Worm (Caenorhabditis elegans) whole organism, mixed stage, embryonic: ENCODE results near the gene Y119D3B.14.

Source experiments
- M03D4.4 ChIP-seq: sonication (generic microtip); optimal IDR thresholded peaks from 2 replicates; lab custom pipeline; 2017; ENCODE audit warnings: mild to moderate bottlenecking, missing genetic modification characterization, missing compliant biosample characterization
- bed-3 ChIP-seq: fragments of 200-800 bp; sonication (Bioruptor generic); optimal IDR thresholded peaks from 3 replicates; lab custom pipeline; 2018; ENCODE audit warnings: mild to moderate bottlenecking, missing genetic modification characterization, moderate library complexity, missing compliant biosample characterization
- blmp-1 ChIP-seq: fragments of 150-350 bp; optimal IDR thresholded peaks from 2 replicates; lab custom pipeline; 2014; ENCODE audit warnings: missing biosample characterization, missing genetic modification characterization
- ceh-39 ChIP-seq: fragments of 150-350 bp; optimal IDR thresholded peaks from 2 replicates; lab custom pipeline; 2014; ENCODE audit warnings: missing biosample characterization, missing genetic modification characterization
- ceh-43 ChIP-seq: fragments of 200-800 bp; sonication (Bioruptor generic); optimal IDR thresholded peaks from 2 replicates; lab custom pipeline; 2018; ENCODE audit warnings: mild to moderate bottlenecking, missing genetic modification characterization, moderate library complexity, missing compliant biosample characterization
- ceh-83 ChIP-seq: fragments of 200-800 bp; sonication (Bioruptor generic); optimal IDR thresholded peaks from 2 replicates; lab custom pipeline; 2018; ENCODE audit warnings: mild to moderate bottlenecking, missing genetic modification characterization, missing compliant biosample characterization
- ces-1 ChIP-seq: fragments of 150-350 bp; optimal IDR thresholded peaks from 2 replicates; lab custom pipeline; 2014; ENCODE audit warnings: missing biosample characterization, missing genetic modification reagents, missing genetic modification characterization
- cnd-1 ChIP-seq: fragments of 200-800 bp; sonication (Bioruptor generic); optimal IDR thresholded peaks from 2 replicates; lab custom pipeline; 2018; ENCODE audit warnings: mild to moderate bottlenecking, missing genetic modification characterization, missing compliant biosample characterization
- drap-1 ChIP-seq: fragments of 200-800 bp; sonication (Bioruptor generic); optimal IDR thresholded peaks from 3 replicates; lab custom pipeline; 2018; ENCODE audit warnings: mild to moderate bottlenecking, missing genetic modification characterization, missing compliant biosample characterization
- elt-1 ChIP-seq: sonication (generic microtip); optimal IDR thresholded peaks from 2 replicates; lab custom pipeline; 2017; ENCODE audit warnings: missing genetic modification characterization, mild to moderate bottlenecking, missing compliant biosample characterization, antibody characterized with exemption, moderate library complexity, borderline replicate concordance; ENCODE audit not compliant: insufficient read depth
- elt-3 ChIP-seq: fragments of 150-350 bp; optimal IDR thresholded peaks from 2 replicates; lab custom pipeline; 2014; ENCODE audit warnings: missing biosample characterization, missing genetic modification characterization
- flh-1 ChIP-seq: fragments of 200-800 bp; sonication (Bioruptor generic); optimal IDR thresholded peaks from 2 replicates; lab custom pipeline; 2018; ENCODE audit warnings: mild to moderate bottlenecking, missing genetic modification characterization, moderate library complexity, missing compliant biosample characterization
- ham-2 ChIP-seq: fragments of 200-800 bp; sonication (Bioruptor generic); optimal IDR thresholded peaks from 2 replicates; lab custom pipeline; 2018; ENCODE audit warnings: mild to moderate bottlenecking, missing genetic modification characterization, missing compliant biosample characterization
- hlh-1 ChIP-seq: fragments of 150-350 bp; optimal IDR thresholded peaks from 2 replicates; lab custom pipeline; 2014; ENCODE audit warnings: missing biosample characterization, missing genetic modification reagents, missing genetic modification characterization
- lin-13 ChIP-seq: fragments of 150-350 bp; optimal IDR thresholded peaks from 2 replicates; lab custom pipeline; 2014; ENCODE audit warnings: missing biosample characterization, missing genetic modification characterization
- lin-32 ChIP-seq: fragments of 200-800 bp; sonication (Bioruptor generic); optimal IDR thresholded peaks from 2 replicates; lab custom pipeline; 2018; ENCODE audit warnings: mild to moderate bottlenecking, missing genetic modification characterization, missing compliant biosample characterization
- lsy-2 ChIP-seq: fragments of 150-350 bp; optimal IDR thresholded peaks from 2 replicates; lab custom pipeline; 2014; ENCODE audit warnings: missing biosample characterization, missing genetic modification characterization
- mab-5 ChIP-seq: fragments of 150-350 bp; optimal IDR thresholded peaks from 2 replicates; lab custom pipeline; 2014; ENCODE audit warnings: missing biosample characterization, missing genetic modification characterization
- mep-1 ChIP-seq: fragments of 150-350 bp; optimal IDR thresholded peaks from 2 replicates; lab custom pipeline; 2017; ENCODE audit warnings: missing biosample characterization, missing genetic modification reagents, missing genetic modification characterization, inconsistent platforms
- mls-2 ChIP-seq: sonication (generic microtip); optimal IDR thresholded peaks from 2 replicates; lab custom pipeline; 2016; ENCODE audit warnings: mild to moderate bottlenecking, missing genetic modification characterization, moderate library complexity, missing compliant biosample characterization
- nhr-12 ChIP-seq: fragments of 150-350 bp; optimal IDR thresholded peaks from 2 replicates; lab custom pipeline; 2014; ENCODE audit warnings: missing biosample characterization, missing genetic modification characterization
- nhr-2 ChIP-seq: fragments of 150-350 bp; optimal IDR thresholded peaks from 2 replicates; lab custom pipeline; 2014; ENCODE audit warnings: missing biosample characterization, missing genetic modification characterization
- nhr-237 ChIP-seq: fragments of 150-350 bp; optimal IDR thresholded peaks from 2 replicates; lab custom pipeline; 2014; ENCODE audit warnings: missing biosample characterization, missing genetic modification characterization
- nhr-28 ChIP-seq: fragments of 150-350 bp; optimal IDR thresholded peaks from 2 replicates; lab custom pipeline; 2014; ENCODE audit warnings: missing biosample characterization, missing genetic modification characterization
- nhr-76 ChIP-seq: sonication (generic microtip); optimal IDR thresholded peaks from 2 replicates; lab custom pipeline; 2017; ENCODE audit warnings: missing biosample characterization, missing genetic modification characterization
- pha-4 ChIP-seq: fragments of 150-350 bp; optimal IDR thresholded peaks from 2 replicates; lab custom pipeline; 2018; ENCODE audit warnings: missing biosample characterization, missing genetic modification reagents, missing genetic modification characterization
- sem-2 ChIP-seq: fragments of 200-800 bp; sonication (Bioruptor generic); optimal IDR thresholded peaks from 2 replicates; lab custom pipeline; 2018; ENCODE audit warnings: mild to moderate bottlenecking, missing genetic modification characterization, missing compliant biosample characterization
- snpc-4 ChIP-seq: fragments of 150-350 bp; optimal IDR thresholded peaks from 2 replicates; lab custom pipeline; 2014; ENCODE audit warnings: missing biosample characterization, missing genetic modification characterization
- sptf-1 ChIP-seq: sonication (generic microtip); optimal IDR thresholded peaks from 2 replicates; lab custom pipeline; 2017; ENCODE audit warnings: mild to moderate bottlenecking, missing genetic modification characterization, moderate library complexity, missing compliant biosample characterization
- tbx-8 ChIP-seq: fragments of 200-800 bp; sonication (Bioruptor generic); optimal IDR thresholded peaks from 2 replicates; lab custom pipeline; 2018; ENCODE audit warnings: mild to moderate bottlenecking, missing genetic modification characterization, moderate library complexity, missing compliant biosample characterization
- unc-120 ChIP-seq: sonication (generic microtip); optimal IDR thresholded peaks from 2 replicates; lab custom pipeline; 2017; ENCODE audit warnings: missing genetic modification characterization, missing compliant biosample characterization; ENCODE audit not compliant: poor library complexity, severe bottlenecking
- unc-39 ChIP-seq: fragments of 150-350 bp; optimal IDR thresholded peaks from 2 replicates; lab custom pipeline; 2014; ENCODE audit warnings: missing biosample characterization, missing genetic modification characterization
- unc-62 ChIP-seq: fragments of 150-350 bp; optimal IDR thresholded peaks from 2 replicates; lab custom pipeline; 2014; ENCODE audit warnings: missing biosample characterization, missing genetic modification reagents, missing genetic modification characterization
- zip-8 ChIP-seq: fragments of 150-350 bp; optimal IDR thresholded peaks from 2 replicates; lab custom pipeline; 2014; ENCODE audit warnings: missing biosample characterization, missing genetic modification characterization
- ztf-11 ChIP-seq: fragments of 150-350 bp; optimal IDR thresholded peaks from 2 replicates; lab custom pipeline; 2014; ENCODE audit warnings: missing biosample characterization, missing genetic modification characterization

Gene Y119D3B.14

DNA sequence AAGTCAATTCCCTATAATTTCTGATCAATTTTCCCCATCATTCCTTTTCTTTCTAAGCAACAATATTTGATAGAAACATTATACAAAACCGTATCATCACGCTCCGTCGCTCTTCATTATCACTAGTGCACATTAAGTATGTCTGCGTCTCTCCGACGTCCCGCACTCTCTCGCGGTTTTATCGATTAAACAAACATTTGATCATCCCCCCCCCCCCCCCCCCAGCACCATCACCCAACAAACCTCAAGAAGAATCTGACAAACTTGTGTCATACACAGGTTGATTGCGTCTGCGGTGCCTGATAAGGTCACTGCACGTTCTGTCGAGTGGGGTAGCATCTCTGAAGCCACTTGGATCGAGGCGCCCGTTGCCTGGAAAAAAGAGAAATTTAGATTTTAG is 26.4 kb upstream of the Y119D3B.14 start:
- TF ChIP-seq pha-4 (tag; lab: Kevin White, UChicago): no peak

DNA sequence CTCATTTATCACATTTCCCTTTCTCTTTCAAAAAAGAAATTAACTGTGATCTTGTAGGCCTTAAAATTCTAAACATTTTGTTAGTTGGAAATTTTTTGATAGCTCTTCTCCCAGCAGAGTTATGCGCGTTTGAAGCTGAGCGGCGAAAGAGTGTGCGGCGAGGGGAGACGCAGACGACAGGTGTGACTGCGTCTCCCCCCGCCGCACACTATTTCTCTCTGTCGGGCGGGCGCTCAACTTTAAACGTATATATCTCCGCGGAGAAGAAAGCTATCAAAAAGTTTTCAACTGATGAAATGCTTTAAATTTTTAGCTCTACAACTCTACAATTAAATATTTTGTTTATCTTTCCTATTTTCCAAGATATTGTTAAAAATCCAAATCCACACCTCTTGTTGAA is 25.4 kb upstream of the Y119D3B.14 start:
- TF ChIP-seq unc-120 (tag; lab: Kevin White, UChicago): no peak

DNA sequence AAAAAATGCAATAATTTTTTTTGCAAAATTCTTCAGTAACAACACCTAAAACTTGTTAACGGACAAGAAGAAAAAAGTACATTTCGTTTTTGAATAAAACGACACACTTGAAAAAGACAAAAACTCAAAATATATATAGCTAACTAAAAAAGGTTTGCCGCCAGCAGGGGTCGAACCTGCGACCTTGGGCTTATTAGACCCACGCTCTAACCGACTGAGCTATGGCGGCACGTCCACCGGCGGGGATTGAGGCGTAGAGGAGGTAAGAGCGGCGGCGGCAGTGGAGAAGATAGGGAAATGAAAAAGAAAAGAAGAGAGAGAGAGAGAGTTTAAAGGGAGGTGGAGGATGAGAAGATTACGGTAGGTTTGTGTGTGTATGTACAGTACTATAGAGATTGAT is 24.6 kb upstream of the Y119D3B.14 start:
- TF ChIP-seq nhr-237 (tag; lab: Kevin White, UChicago) (no peak), sem-2 (peak; percentile 56), mab-5 (tag; lab: Kevin White, UChicago) (no peak), elt-3 (tag; lab: Kevin White, UChicago) (no peak), lin-13 (tag; lab: Kevin White, UChicago) (no peak), nhr-2 (tag; lab: Kevin White, UChicago) (no peak), nhr-76 (no peak), ztf-11 (tag; lab: Kevin White, UChicago) (no peak), ceh-39 (tag; lab: Kevin White, UChicago) (no peak), nhr-12 (tag; lab: Kevin White, UChicago) (no peak), hlh-1 (no peak), blmp-1 (tag; lab: Kevin White, UChicago) (no peak), sptf-1 (tag; lab: Kevin White, UChicago) (peak; percentile 73), elt-1 (tag; lab: Kevin White, UChicago) (no peak), M03D4.4 (tag; lab: Kevin White, UChicago) (peak; percentile 65), unc-62 (GFP tag; lab: Kevin White, UChicago) (no peak), snpc-4 (no peak), pha-4 (tag; lab: Kevin White, UChicago) (no peak), ham-2 (GFP tag; lab: Kevin White, UChicago) (peak; percentile 59), mls-2 (tag; lab: Kevin White, UChicago) (peak; percentile 28), tbx-8 (GFP tag; lab: Kevin White, UChicago) (no peak), cnd-1 (tag; lab: Kevin White, UChicago) (peak; percentile 70), unc-39 (tag; lab: Kevin White, UChicago) (no peak), unc-120 (tag; lab: Kevin White, UChicago) (peak; percentile 67), lin-32 (GFP tag; lab: Kevin White, UChicago) (no peak), flh-1 (GFP tag; lab: Kevin White, UChicago) (peak; percentile 8), drap-1 (GFP tag; lab: Kevin White, UChicago) (peak; percentile 28), mep-1 (tag; lab: Kevin White, UChicago) (no peak), ces-1 (GFP tag; lab: Kevin White, UChicago) (no peak), bed-3 (GFP tag; lab: Kevin White, UChicago) (peak; percentile 18), nhr-28 (tag; lab: Kevin White, UChicago) (no peak), ceh-83 (peak; percentile 67), zip-8 (tag; lab: Kevin White, UChicago) (no peak), ceh-43 (GFP tag; lab: Kevin White, UChicago) (peak; percentile 55), lsy-2 (tag; lab: Kevin White, UChicago) (no peak)

DNA sequence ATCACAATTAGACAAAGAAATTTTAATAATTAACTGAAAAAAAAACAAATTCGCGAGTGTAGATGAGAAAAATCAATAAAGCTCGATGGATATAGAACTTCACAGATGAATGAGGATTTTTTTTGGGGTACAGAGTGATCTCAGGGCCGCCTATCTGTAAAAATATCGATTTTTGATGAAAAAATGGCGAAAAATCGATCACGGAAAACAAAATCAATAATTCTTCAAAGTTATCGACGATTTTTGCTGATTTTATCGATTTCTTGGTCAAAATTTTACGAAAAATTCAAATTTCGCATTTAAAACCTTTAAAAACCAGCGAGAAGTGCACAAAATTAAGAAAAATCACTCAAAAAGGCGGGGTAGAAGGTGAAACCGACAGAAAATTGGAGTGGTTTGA is 22.5 kb upstream of the Y119D3B.14 start:
- no peak for TF ChIP-seq tbx-8 (GFP tag; lab: Kevin White, UChicago)
- TF ChIP-seq sem-2: no peak
- TF ChIP-seq ztf-11 (tag; lab: Kevin White, UChicago): no peak
- TF ChIP-seq lsy-2 (tag; lab: Kevin White, UChicago): no peak
- no peak for TF ChIP-seq unc-39 (tag; lab: Kevin White, UChicago)
- no peak for TF ChIP-seq snpc-4
- TF ChIP-seq sptf-1 (tag; lab: Kevin White, UChicago): no peak
- TF ChIP-seq lin-13 (tag; lab: Kevin White, UChicago): no peak
- no peak for TF ChIP-seq flh-1 (GFP tag; lab: Kevin White, UChicago)
- TF ChIP-seq ceh-83: no peak
- TF ChIP-seq blmp-1 (tag; lab: Kevin White, UChicago): no peak
- TF ChIP-seq ces-1 (GFP tag; lab: Kevin White, UChicago): no peak
